Worm (Caenorhabditis elegans) whole organism, L4/young adult: ENCODE results near the gene C44B7.7.
A peak's percentile ranks its signal among the peaks of the same experiment; 100 is the strongest.

Experiments
- W03F9.2 ChIP-seq: fragments of 150-350 bp; optimal IDR thresholded peaks from 2 replicates; lab custom pipeline; 2014; ENCODE audit warnings: missing biosample characterization, missing genetic modification characterization
- dao-5 ChIP-seq: sonication (generic microtip); optimal IDR thresholded peaks from 2 replicates; lab custom pipeline; 2016; ENCODE audit warnings: missing genotype, missing genetic modification characterization, moderate library complexity, missing compliant biosample characterization
- him-1 ChIP-seq: sonication (generic microtip); optimal IDR thresholded peaks from 2 replicates; lab custom pipeline; 2016; ENCODE audit warnings: missing genotype, missing genetic modification reagents, missing genetic modification characterization, missing compliant biosample characterization

ce11 chrII:6853059-6853466 is 26.9 kb downstream of the C44B7.7 start:
- TF ChIP-seq him-1: peak; percentile 91
- TF ChIP-seq W03F9.2: peak; percentile 14
- peak; percentile 24 for TF ChIP-seq dao-5
